Worm (Caenorhabditis elegans): Measurements from ENCODE around the gene him-6.
A peak's percentile ranks its signal among the peaks of the same experiment; 100 is the strongest.

him-6 gene

ce11 chrIV:12490491-12490890, at the start of gene him-6:
Gene him-6 (plus strand): TSS chrIV:12490791.
- TF ChIP-seq hif-1 (tag; optimal IDR thresholded peaks at IDR 0.05) = no peak
- TF ChIP-seq nhr-237 (tag; optimal IDR thresholded peaks at IDR 0.05) = no peak

- TF ChIP-seq F44E2.7 (GFP tag; IDR thresholded peaks at IDR 0.05) (no peak), snpc-1.2 (GFP tag; IDR thresholded peaks at IDR 0.05) (no peak), lin-13 (GFP tag; optimal IDR thresholded peaks at IDR 0.05) (no peak), cey-2 (tag; optimal IDR thresholded peaks at IDR 0.05; ENCODE audit: borderline replicate concordance, insufficient read depth) (no peak), unc-62 (GFP tag; optimal IDR thresholded peaks at IDR 0.05 in 1 of 2) (no peak), unc-62 (tag; optimal IDR thresholded peaks at IDR 0.05) (no peak)
These were observed 48.9 kb upstream of the him-6 start, which contains the start of gene C25G4.17 for ce11 chrIV:12441715-12442114. Gene C25G4.17 (plus strand): TSS chrIV:12442015.

- peak; percentile 96 for TF ChIP-seq aha-1 (tag)
- TF ChIP-seq madf-5 (GFP tag; IDR thresholded peaks at IDR 0.05) = no peak
- TF ChIP-seq hlh-11 (tag; optimal IDR thresholded peaks at IDR 0.05) = no peak
These were observed 46.7 kb upstream of the him-6 start, which contains the start of gene C25G4.2 for ce11 chrIV:12443936-12444335. Gene C25G4.2 (minus strand): TSS chrIV:12444035.

- TF ChIP-seq Y48G9A.11 (GFP tag; IDR thresholded peaks at IDR 0.05) (no peak), ceh-62 (tag; optimal IDR thresholded peaks at IDR 0.05) (no peak), ztf-7 (tag; optimal IDR thresholded peaks at IDR 0.05) (no peak), lin-13 (GFP tag; optimal IDR thresholded peaks at IDR 0.05) (no peak), egl-43 (GFP tag; IDR thresholded peaks at IDR 0.05) (no peak), zag-1 (tag; optimal IDR thresholded peaks at IDR 0.05) (no peak), zip-11 (GFP tag; IDR thresholded peaks at IDR 0.05) (no peak), ceh-32 (tag; optimal IDR thresholded peaks at IDR 0.05; ENCODE audit: poor library complexity) (no peak), mxl-3 (GFP tag; optimal IDR thresholded peaks at IDR 0.05) (no peak)
These were observed 45.1 kb upstream of the him-6 start, which contains the start of gene C25G4.3 for ce11 chrIV:12445463-12445934. Gene C25G4.3 (minus strand): TSS chrIV:12445884.

ce11 chrIV:12451225-12451831, 39.3 kb upstream of the him-6 start, which contains the start of gene dpy-26:
Gene dpy-26 (minus strand): TSS chrIV:12451335.
- TF ChIP-seq lin-1 (GFP tag; IDR thresholded peaks at IDR 0.05) = no peak
- TF ChIP-seq dmd-6 (GFP tag; IDR thresholded peaks at IDR 0.05) = no peak
- TF ChIP-seq ama-1 (optimal IDR thresholded peaks at IDR 0.05) = no peak
- TF ChIP-seq nhr-237 (tag; optimal IDR thresholded peaks at IDR 0.05) = no peak
- no peak for TF ChIP-seq nhr-48 (tag; optimal IDR thresholded peaks at IDR 0.05)
- TF ChIP-seq ZK337.2 (GFP tag; IDR thresholded peaks at IDR 0.05) = no peak
- TF ChIP-seq spr-1 (tag; optimal IDR thresholded peaks at IDR 0.05) = no peak
- TF ChIP-seq sdz-12 (GFP tag; optimal IDR thresholded peaks at IDR 0.05) = no peak
- TF ChIP-seq vab-7 (GFP tag; IDR thresholded peaks at IDR 0.05) = no peak
- TF ChIP-seq lir-3 (tag; optimal IDR thresholded peaks at IDR 0.05) = no peak
- TF ChIP-seq set-16 (GFP tag; IDR thresholded peaks at IDR 0.05) = no peak
- no peak for TF ChIP-seq fos-1 (tag; optimal IDR thresholded peaks at IDR 0.05)
- no peak for TF ChIP-seq dmd-9 (GFP tag; IDR thresholded peaks at IDR 0.05)
- TF ChIP-seq jun-1 (tag; optimal IDR thresholded peaks at IDR 0.05) = no peak
- no peak for TF ChIP-seq ztf-11 (tag; optimal IDR thresholded peaks at IDR 0.05)
- TF ChIP-seq F49E8.2 (tag; optimal IDR thresholded peaks at IDR 0.05; ENCODE audit: borderline replicate concordance) = peak; percentile 20
- TF ChIP-seq madf-5 (GFP tag; IDR thresholded peaks at IDR 0.05) = no peak
- TF ChIP-seq mes-2 (tag; optimal IDR thresholded peaks at IDR 0.05; ENCODE audit: poor library complexity, severe bottlenecking) = peak; percentile 60
- TF ChIP-seq T20F7.1 (GFP tag; optimal IDR thresholded peaks at IDR 0.05) = peak; percentile 95
- TF ChIP-seq fkh-10 (GFP tag; optimal IDR thresholded peaks at IDR 0.05) = peak; percentile 3
- no peak for TF ChIP-seq php-3 (GFP tag; IDR thresholded peaks at IDR 0.05)
- no peak for TF ChIP-seq lsy-2 (tag; optimal IDR thresholded peaks at IDR 0.05)
- no peak for TF ChIP-seq pqm-1 (tag; optimal IDR thresholded peaks at IDR 0.05)
- no peak for TF ChIP-seq F10B5.3 (tag; optimal IDR thresholded peaks at IDR 0.05)
- TF ChIP-seq dpl-1 (GFP tag; optimal IDR thresholded peaks at IDR 0.05) = peak; percentile 45
- TF ChIP-seq F44E2.7 (GFP tag; IDR thresholded peaks at IDR 0.05) = no peak
- no peak for TF ChIP-seq F26F4.8 (GFP tag; conservative IDR thresholded peaks at IDR 0.05)
- TF ChIP-seq tra-1 (GFP tag; IDR thresholded peaks at IDR 0.05) = no peak

Data from whole organism, L4 larva.